Fruit fly (Drosophila melanogaster) whole organism, pupa: ENCODE measurements around the gene CG2750.

ENCODE experiments used
- CG10348 ChIP-seq: fragments of 200-800 bp; sonication (Bioruptor generic); IDR thresholded peaks from 2 replicates; pipeline ENCODE4 v1.3.6; 2022; ENCODE audit warnings: missing biosample characterization, missing genetic modification characterization
- CG12605 ChIP-seq: fragments of 200-800 bp; sonication (Bioruptor generic); IDR thresholded peaks from 2 replicates; pipeline ENCODE4 v1.3.6; 2022; ENCODE audit warnings: missing biosample characterization, missing genetic modification characterization
- CG13204 ChIP-seq: fragments of 200-800 bp; sonication (Bioruptor generic); optimal IDR thresholded peaks from 2 replicates; lab custom pipeline; 2018; ENCODE audit warnings: missing biosample characterization, mild to moderate bottlenecking, missing genetic modification characterization, moderate library complexity
- CG15710 ChIP-seq: fragments of 200-800 bp; sonication (Bioruptor generic); optimal IDR thresholded peaks from 2 replicates; lab custom pipeline; 2018; ENCODE audit warnings: missing biosample characterization, mild to moderate bottlenecking, missing genetic modification characterization, moderate library complexity
- CG32121 ChIP-seq: fragments of 200-800 bp; sonication (Bioruptor generic); IDR thresholded peaks from 2 replicates; pipeline ENCODE4 v1.3.6; 2022; ENCODE audit warnings: missing biosample characterization, missing genetic modification characterization
- CG34367 ChIP-seq: fragments of 200-800 bp; sonication (Bioruptor generic); optimal IDR thresholded peaks from 2 replicates; lab custom pipeline; 2018; ENCODE audit warnings: missing biosample characterization, mild to moderate bottlenecking, missing genetic modification characterization
- CG8159 ChIP-seq: fragments of 200-800 bp; sonication (Bioruptor generic); optimal IDR thresholded peaks from 3 replicates; lab custom pipeline; 2018; ENCODE audit warnings: missing biosample characterization, mild to moderate bottlenecking, missing genetic modification characterization, moderate library complexity
- D1 ChIP-seq: fragments of 200-800 bp; sonication (Bioruptor generic); optimal IDR thresholded peaks from 2 replicates; lab custom pipeline; 2018; ENCODE audit warnings: missing biosample characterization, mild to moderate bottlenecking, missing genetic modification characterization, moderate library complexity
- EcR ChIP-seq: fragments of 200-800 bp; sonication (Bioruptor generic); optimal IDR thresholded peaks from 3 replicates; lab custom pipeline; 2019; ENCODE audit warnings: missing biosample characterization, missing genetic modification characterization, mild to moderate bottlenecking, moderate library complexity, missing genetic modification reagents
- fd96Ca ChIP-seq: fragments of 200-800 bp; sonication (Bioruptor generic); IDR thresholded peaks from 3 replicates; pipeline ENCODE4 v1.3.6; 2022; ENCODE audit warnings: missing biosample characterization, missing genetic modification characterization
- gl ChIP-seq: fragments of 200-800 bp; sonication (Bioruptor generic); optimal IDR thresholded peaks from 2 replicates; lab custom pipeline; 2018; ENCODE audit warnings: missing biosample characterization, mild to moderate bottlenecking, missing genetic modification characterization
- rn ChIP-seq: fragments of 200-800 bp; sonication (Bioruptor generic); IDR thresholded peaks from 2 replicates; pipeline ENCODE4 v1.3.6; 2022; ENCODE audit warnings: missing biosample characterization, missing genetic modification characterization

DNA sequence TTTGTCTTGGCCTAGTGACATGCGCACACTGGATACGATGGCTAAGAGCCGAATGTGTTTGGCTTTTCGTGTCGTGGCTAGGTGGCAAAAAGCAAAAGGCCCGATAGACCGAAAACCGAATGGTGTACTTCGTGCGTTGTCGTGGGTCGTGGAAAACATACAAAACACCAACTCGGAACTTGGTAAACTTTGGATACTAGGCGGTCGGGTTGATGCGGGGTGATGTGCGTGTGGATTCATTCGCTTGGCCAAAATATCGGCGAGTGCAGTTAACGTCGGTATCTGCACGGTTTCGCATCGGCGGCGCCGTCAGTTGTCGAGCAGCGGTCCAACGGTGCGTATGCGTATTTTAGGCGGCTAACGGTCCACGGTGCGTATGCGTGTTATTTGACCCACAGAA is 21.0 kb downstream of the CG2750 start:
- TF ChIP-seq EcR (GFP tag; lab: Kevin White, UChicago) (no peak), CG13204 (GFP tag; lab: Kevin White, UChicago) (no peak), CG12605 (GFP tag; lab: Robert Waterston, UW) (no peak), rn (GFP tag; lab: Robert Waterston, UW) (no peak), CG15710 (tag; lab: Kevin White, UChicago) (no peak), gl (tag; lab: Kevin White, UChicago) (no peak), D1 (tag; lab: Kevin White, UChicago) (no peak), CG34367 (tag; lab: Kevin White, UChicago) (no peak), CG8159 (tag; lab: Kevin White, UChicago) (no peak), CG32121 (GFP tag; lab: Robert Waterston, UW) (no peak), CG10348 (GFP tag; lab: Robert Waterston, UW) (no peak), fd96Ca (GFP tag; lab: Robert Waterston, UW) (no peak)
